Fruit fly (Drosophila melanogaster) whole organism, adult: Measurements from ENCODE around the gene Sam-S.

Experiments
- Clk ChIP-seq: fragments of 200-800 bp; sonication (Bioruptor generic); optimal IDR thresholded peaks from 2 replicates; lab custom pipeline; 2017; ENCODE audit warnings: missing biosample characterization, missing genetic modification characterization
- tj ChIP-seq: fragments of 200-800 bp; sonication (Bioruptor generic); optimal IDR thresholded peaks from 3 replicates; lab custom pipeline; 2017; ENCODE audit warnings: missing biosample characterization, mild to moderate bottlenecking, missing genetic modification characterization, moderate library complexity

dm6 chr2L:106540-106939 lies at the start of gene Sam-S, which contains the start of gene Nhe1:
- TF ChIP-seq tj (GFP tag; lab: Kevin White, UChicago) (no peak), Clk (GFP tag; lab: Kevin White, UChicago) (no peak)
